Worm (Caenorhabditis elegans): ENCODE data around the gene hmg-1.2.

Gene hmg-1.2

DNA sequence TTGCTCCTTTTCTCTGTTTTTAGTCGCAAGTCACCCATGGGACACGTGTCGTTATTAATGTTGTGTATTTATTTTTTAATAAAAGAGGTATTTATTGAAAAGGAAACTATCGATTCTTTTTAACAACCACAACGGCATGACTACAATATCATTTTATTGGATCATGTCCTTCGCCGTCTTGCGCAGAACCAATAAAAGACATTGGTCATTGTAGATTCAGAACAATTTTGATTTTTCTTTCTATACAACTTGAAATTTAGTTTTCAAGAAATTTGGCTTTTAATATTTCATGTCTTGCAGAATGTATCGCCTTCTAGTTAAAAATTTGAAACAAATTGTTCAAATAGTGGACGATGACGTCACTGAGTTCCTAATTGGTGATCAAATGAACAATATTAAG, 28.7 kb upstream of the hmg-1.2 start, which contains the start of gene amdh-1:
Gene amdh-1, plus strand, starts transcription at position 301 of the 400 bp plus-strand sequence.
- no peak for TF ChIP-seq lsy-2 (tag; optimal IDR thresholded peaks at IDR 0.05)
- TF ChIP-seq mbf-1 (tag; optimal IDR thresholded peaks at IDR 0.05), result no peak
- TF ChIP-seq nhr-25 (tag; optimal IDR thresholded peaks at IDR 0.05), result no peak
- no peak for TF ChIP-seq unc-39 (tag; optimal IDR thresholded peaks at IDR 0.05)
- TF ChIP-seq zag-1 (tag; optimal IDR thresholded peaks at IDR 0.05), result no peak
- TF ChIP-seq R02D3.7 (tag; optimal IDR thresholded peaks at IDR 0.05), result no peak
- no peak for TF ChIP-seq lin-39 (tag; optimal IDR thresholded peaks at IDR 0.05)
- no peak for TF ChIP-seq nhr-21 (tag; optimal IDR thresholded peaks at IDR 0.05)
- TF ChIP-seq nhr-129 (tag; optimal IDR thresholded peaks at IDR 0.05), result no peak
- TF ChIP-seq egl-27 (tag; optimal IDR thresholded peaks at IDR 0.05), result no peak
- no peak for TF ChIP-seq alr-1 (tag; optimal IDR thresholded peaks at IDR 0.05)

DNA sequence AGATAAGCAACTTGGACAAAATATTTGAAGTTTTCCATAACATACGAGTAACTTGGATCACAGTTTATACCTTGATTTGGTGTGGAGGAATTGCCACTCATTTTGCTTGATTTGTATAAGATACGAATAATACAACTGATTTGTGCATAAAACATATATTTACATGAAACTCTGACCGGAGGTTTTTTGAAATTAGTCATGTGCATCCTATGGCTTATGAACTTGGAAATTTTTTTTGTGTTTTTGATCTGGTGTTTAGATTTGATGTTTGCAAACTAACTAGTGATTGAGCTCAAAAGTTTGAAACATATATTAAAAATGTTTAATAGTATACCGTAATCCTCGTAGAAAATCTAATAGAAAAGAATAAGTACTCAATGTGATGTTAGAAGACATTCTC, 25.4 kb upstream of the hmg-1.2 start, which contains the start of gene srg-8:
Gene srg-8, minus strand, starts transcription at position 101 of the 400 bp plus-strand sequence.
- no peak for TF ChIP-seq nhr-237 (tag; optimal IDR thresholded peaks at IDR 0.05)

ce11 chrIII:6256675-6257074, 23.5 kb upstream of the hmg-1.2 start, which contains the start of gene srg-9:
Gene srg-9, minus strand, starts transcription at chrIII:6256775.
- TF ChIP-seq elt-1 (tag; optimal IDR thresholded peaks at IDR 0.05), result no peak
- TF ChIP-seq nhr-129 (tag; optimal IDR thresholded peaks at IDR 0.05), result no peak
- TF ChIP-seq ztf-11 (tag; optimal IDR thresholded peaks at IDR 0.05), result no peak
- TF ChIP-seq unc-55 (GFP tag; optimal IDR thresholded peaks at IDR 0.05), result no peak
- TF ChIP-seq ama-1 (optimal IDR thresholded peaks at IDR 0.05), result no peak
- no peak for TF ChIP-seq sem-4 (tag; optimal IDR thresholded peaks at IDR 0.05)
- TF ChIP-seq unc-62 (GFP tag; optimal IDR thresholded peaks at IDR 0.05), result no peak
- TF ChIP-seq fos-1 (tag; optimal IDR thresholded peaks at IDR 0.05), result no peak
- no peak for TF ChIP-seq ceh-16 (tag; optimal IDR thresholded peaks at IDR 0.05)
- no peak for TF ChIP-seq dmd-4 (tag; optimal IDR thresholded peaks at IDR 0.05)
- no peak for TF ChIP-seq F13H6.1 (tag; optimal IDR thresholded peaks at IDR 0.05)
- TF ChIP-seq nhr-237 (tag; optimal IDR thresholded peaks at IDR 0.05), result no peak
- no peak for TF ChIP-seq mbf-1 (tag; optimal IDR thresholded peaks at IDR 0.05)

DNA sequence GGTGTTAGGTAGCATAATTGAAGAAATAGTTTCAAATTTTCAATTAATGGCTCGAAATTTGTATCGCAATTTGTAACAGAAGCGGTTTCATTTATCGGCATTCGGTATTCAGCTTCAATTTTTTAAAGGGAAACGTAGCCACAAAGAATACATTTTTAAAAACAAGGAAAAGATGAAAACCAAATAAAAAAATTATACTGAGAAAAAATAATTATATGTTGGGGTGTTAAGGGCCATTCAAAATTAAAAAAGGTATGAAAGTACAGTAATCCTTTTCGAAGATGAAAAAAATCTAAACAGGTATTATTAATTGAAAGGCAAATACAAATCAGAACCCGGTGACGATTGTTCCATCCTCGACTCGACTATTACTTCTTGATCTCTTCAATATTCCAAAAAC, 21.9 kb upstream of the hmg-1.2 start, which contains the start of gene srg-1:
Gene srg-1, minus strand, starts transcription at position 101 of the 400 bp plus-strand sequence.
- no peak for TF ChIP-seq nhr-6 (tag; optimal IDR thresholded peaks at IDR 0.05)
- no peak for TF ChIP-seq ceh-82 (tag; optimal IDR thresholded peaks at IDR 0.05)
- TF ChIP-seq elt-3 (tag; optimal IDR thresholded peaks at IDR 0.05), result no peak
- no peak for TF ChIP-seq skn-1 (tag; optimal IDR thresholded peaks at IDR 0.05)
- TF ChIP-seq zag-1 (tag; optimal IDR thresholded peaks at IDR 0.05), result no peak
- no peak for TF ChIP-seq mdl-1 (tag; optimal IDR thresholded peaks at IDR 0.05)
- TF ChIP-seq nhr-11 (tag; optimal IDR thresholded peaks at IDR 0.05), result no peak
- no peak for TF ChIP-seq sma-9 (GFP tag; optimal IDR thresholded peaks at IDR 0.05)
- no peak for TF ChIP-seq sma-9 (tag; optimal IDR thresholded peaks at IDR 0.05)
- TF ChIP-seq mab-5 (tag; optimal IDR thresholded peaks at IDR 0.05), result no peak
- TF ChIP-seq ama-1 (optimal IDR thresholded peaks at IDR 0.05), result no peak
- no peak for TF ChIP-seq nhr-237 (tag; optimal IDR thresholded peaks at IDR 0.05)
- TF ChIP-seq dmd-4 (tag; optimal IDR thresholded peaks at IDR 0.05), result no peak
- no peak for TF ChIP-seq F13H6.1 (tag; optimal IDR thresholded peaks at IDR 0.05)
- TF ChIP-seq peb-1 (tag; optimal IDR thresholded peaks at IDR 0.05), result no peak
- TF ChIP-seq C34F6.9 (tag; optimal IDR thresholded peaks at IDR 0.05), result no peak
- TF ChIP-seq alr-1 (tag; optimal IDR thresholded peaks at IDR 0.05), result no peak
- no peak for TF ChIP-seq ztf-11 (tag; optimal IDR thresholded peaks at IDR 0.05)
- no peak for TF ChIP-seq ZK546.5 (tag; optimal IDR thresholded peaks at IDR 0.05)

- TF ChIP-seq lin-39 (tag; optimal IDR thresholded peaks at IDR 0.05) (no peak), sma-3 (GFP tag; optimal IDR thresholded peaks at IDR 0.05) (no peak), crh-2 (tag; optimal IDR thresholded peaks at IDR 0.05) (no peak), mbf-1 (tag; optimal IDR thresholded peaks at IDR 0.05) (no peak), unc-62 (GFP tag; optimal IDR thresholded peaks at IDR 0.05) (no peak), nhr-11 (tag; optimal IDR thresholded peaks at IDR 0.05) (no peak), nhr-10 (tag; optimal IDR thresholded peaks at IDR 0.05) (no peak), gmeb-1 (tag; optimal IDR thresholded peaks at IDR 0.05) (no peak), nhr-25 (tag; optimal IDR thresholded peaks at IDR 0.05) (no peak), unc-55 (GFP tag; optimal IDR thresholded peaks at IDR 0.05) (no peak)
Observed at ce11 chrIII:6260115-6260514, 20.1 kb upstream of the hmg-1.2 start, which contains the start of gene srg-2. Gene srg-2, minus strand, starts transcription at chrIII:6260215.

All from whole organism, L2 larva.